Worm (Caenorhabditis elegans): ENCODE results near the gene sqv-3.

sqv-3 gene

DNA sequence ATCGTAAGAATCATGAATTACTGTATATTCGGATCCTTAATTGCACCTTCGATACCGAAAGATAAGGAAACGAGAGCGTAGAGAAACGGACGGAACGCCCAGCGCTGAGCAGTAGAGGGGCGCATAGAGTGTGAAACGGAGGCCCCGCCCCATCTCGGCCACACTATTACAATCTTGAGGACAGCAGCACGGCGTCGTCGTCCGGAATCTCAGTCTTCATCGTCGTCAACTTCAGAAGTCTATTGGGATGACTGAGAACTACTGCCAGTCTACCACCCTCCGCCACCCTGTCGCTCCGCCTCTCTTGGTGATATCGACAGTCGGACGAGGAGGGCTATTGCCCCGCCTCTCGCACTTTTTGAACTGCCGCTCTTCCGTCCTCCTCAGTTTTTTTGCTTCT, 15.4 kb downstream of the sqv-3 start:
- TF ChIP-seq lin-39 (tag; optimal IDR thresholded peaks at IDR 0.05) (no peak), lin-11 (tag; optimal IDR thresholded peaks at IDR 0.05) (no peak), nhr-21 (tag; optimal IDR thresholded peaks at IDR 0.05) (no peak), elt-3 (tag; optimal IDR thresholded peaks at IDR 0.05) (no peak), ztf-11 (tag; optimal IDR thresholded peaks at IDR 0.05) (no peak), alr-1 (tag; optimal IDR thresholded peaks at IDR 0.05) (no peak), peb-1 (tag; optimal IDR thresholded peaks at IDR 0.05) (no peak), ZK546.5 (tag; optimal IDR thresholded peaks at IDR 0.05) (no peak), skn-1 (tag; optimal IDR thresholded peaks at IDR 0.05) (no peak), crh-2 (tag; optimal IDR thresholded peaks at IDR 0.05) (no peak), aly-2 (tag; optimal IDR thresholded peaks at IDR 0.05) (no peak), nhr-77 (tag; optimal IDR thresholded peaks at IDR 0.05) (no peak)

DNA sequence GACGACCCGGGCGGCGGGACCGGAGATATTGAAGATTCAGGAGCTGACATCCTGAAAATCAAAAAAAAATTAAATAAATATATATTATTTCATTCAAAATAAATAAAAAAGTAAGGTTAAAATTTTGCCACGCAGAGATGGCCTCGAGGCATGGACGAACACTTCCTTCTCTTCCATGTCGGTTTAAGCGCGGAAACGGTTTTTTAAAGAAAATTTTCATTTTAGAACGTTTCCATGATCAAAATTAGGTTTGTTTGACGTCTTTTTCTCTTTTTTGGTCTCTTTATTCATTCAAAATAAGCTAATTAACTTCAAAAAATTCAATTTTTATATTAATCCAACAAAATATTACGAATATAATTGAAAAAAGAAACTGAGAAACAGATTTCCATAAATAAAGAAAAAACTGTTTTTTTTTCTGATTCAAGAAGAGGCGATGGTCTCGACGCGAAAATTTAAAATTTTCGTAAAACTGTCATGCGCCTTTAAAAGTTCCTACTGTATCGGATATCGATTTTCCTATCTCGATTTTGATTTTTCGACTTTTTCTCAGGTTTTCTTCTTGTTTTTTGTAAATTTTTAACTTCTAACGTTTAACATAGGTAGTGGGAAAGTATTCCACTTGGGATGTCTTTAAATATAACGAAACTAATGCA, 17.9 kb downstream of the sqv-3 start, which contains the start of gene gcc-2:
gcc-2 (minus strand) TSS at position 51 of the 656 bp plus-strand sequence.
- TF ChIP-seq nhr-6 (tag; optimal IDR thresholded peaks at IDR 0.05) (no peak), C34F6.9 (tag; optimal IDR thresholded peaks at IDR 0.05) (no peak), mbf-1 (tag; optimal IDR thresholded peaks at IDR 0.05) (no peak), R02D3.7 (tag; optimal IDR thresholded peaks at IDR 0.05) (no peak), peb-1 (tag; optimal IDR thresholded peaks at IDR 0.05) (no peak), egl-27 (tag; optimal IDR thresholded peaks at IDR 0.05) (no peak), ceh-16 (tag; optimal IDR thresholded peaks at IDR 0.05) (no peak), nhr-25 (tag; optimal IDR thresholded peaks at IDR 0.05) (no peak), elt-3 (tag; optimal IDR thresholded peaks at IDR 0.05) (no peak), Y55F3AM.14 (GFP tag; optimal IDR thresholded peaks at IDR 0.05) (no peak), ZK546.5 (tag; optimal IDR thresholded peaks at IDR 0.05) (no peak), dmd-4 (tag; optimal IDR thresholded peaks at IDR 0.05) (no peak), snpc-4 (tag; optimal IDR thresholded peaks at IDR 0.05) (no peak), gmeb-1 (tag; optimal IDR thresholded peaks at IDR 0.05) (no peak), mdl-1 (tag; optimal IDR thresholded peaks at IDR 0.05) (no peak), nhr-21 (tag; optimal IDR thresholded peaks at IDR 0.05) (no peak), aly-2 (tag; optimal IDR thresholded peaks at IDR 0.05) (no peak)

DNA sequence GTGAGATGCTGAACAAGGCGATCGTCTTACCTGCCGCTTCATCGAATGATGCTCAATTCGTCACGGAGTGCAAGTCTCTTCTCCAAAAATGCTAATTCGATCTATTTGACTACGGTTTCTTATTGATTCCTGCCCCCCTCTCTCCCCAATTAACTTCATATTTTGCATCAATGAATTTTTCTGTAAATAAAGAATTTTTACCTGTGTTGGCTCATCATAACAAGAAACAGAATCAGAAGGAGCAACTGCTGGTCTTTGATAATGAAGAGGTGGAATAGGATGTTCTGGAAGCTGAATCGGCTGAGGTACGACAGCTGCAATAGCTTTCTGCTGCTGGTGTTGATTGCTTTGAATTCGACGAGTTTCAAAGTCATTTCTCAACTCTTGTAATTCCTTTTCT, 20.0 kb downstream of the sqv-3 start:
- no peak for TF ChIP-seq nhr-12 (tag; optimal IDR thresholded peaks at IDR 0.05)

DNA sequence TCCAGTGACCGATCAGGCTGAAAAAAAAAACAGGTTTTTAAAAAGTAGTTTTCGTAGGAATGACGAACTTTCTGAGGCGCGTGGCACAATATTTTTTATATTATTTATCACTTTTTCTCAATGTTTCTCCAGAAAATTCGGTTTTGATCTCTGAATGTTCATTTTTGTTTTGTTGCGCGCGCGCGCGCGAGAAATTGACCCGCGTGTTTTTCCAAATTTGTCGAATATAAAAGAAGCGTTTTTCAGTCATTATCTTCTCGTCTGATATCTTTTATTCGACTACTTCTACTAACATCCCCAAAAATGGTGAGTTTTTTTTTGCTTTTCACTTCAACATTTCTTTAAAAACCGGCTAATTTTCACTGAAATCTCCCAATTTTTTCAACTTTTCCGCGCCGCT, 21.3 kb downstream of the sqv-3 start, which contains the start of gene rmd-1:
rmd-1 (plus strand) TSS at position 247 of the 400 bp plus-strand sequence.
- TF ChIP-seq ztf-11 (tag; optimal IDR thresholded peaks at IDR 0.05) (no peak), nhr-21 (tag; optimal IDR thresholded peaks at IDR 0.05) (no peak)

DNA sequence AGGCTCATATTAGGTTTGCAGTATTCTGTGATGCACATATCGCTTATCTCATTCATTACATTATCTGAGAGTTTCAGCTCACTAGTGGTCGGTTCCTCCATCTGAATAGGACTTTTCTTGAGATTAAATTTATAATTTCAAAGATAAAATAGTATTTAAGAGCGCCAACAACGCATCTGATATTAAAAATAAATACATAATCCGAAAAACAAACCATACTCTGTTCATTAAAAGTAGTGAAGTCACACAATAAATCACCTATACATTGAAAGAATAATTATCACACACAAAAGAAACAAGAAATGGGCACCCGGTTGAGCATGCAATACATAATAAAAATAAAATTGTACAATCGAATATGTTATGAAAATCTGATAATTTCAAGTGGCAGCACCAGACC, 22.7 kb downstream of the sqv-3 start, which contains the start of gene vps-53:
vps-53 (minus strand) TSS at position 101 of the 400 bp plus-strand sequence.
- TF ChIP-seq nhr-23 (tag; optimal IDR thresholded peaks at IDR 0.05) (no peak), nhr-21 (tag; optimal IDR thresholded peaks at IDR 0.05) (no peak), egl-27 (tag; optimal IDR thresholded peaks at IDR 0.05) (no peak), unc-55 (GFP tag; optimal IDR thresholded peaks at IDR 0.05) (no peak), nhr-10 (tag; optimal IDR thresholded peaks at IDR 0.05) (no peak), skn-1 (tag; optimal IDR thresholded peaks at IDR 0.05) (no peak), peb-1 (tag; optimal IDR thresholded peaks at IDR 0.05) (no peak), ceh-82 (tag; optimal IDR thresholded peaks at IDR 0.05) (no peak), lin-11 (tag; optimal IDR thresholded peaks at IDR 0.05) (no peak), ama-1 (optimal IDR thresholded peaks at IDR 0.05) (no peak), Y55F3AM.14 (GFP tag; optimal IDR thresholded peaks at IDR 0.05) (no peak), mbf-1 (tag; optimal IDR thresholded peaks at IDR 0.05) (no peak), fos-1 (tag; optimal IDR thresholded peaks at IDR 0.05) (no peak), nhr-25 (tag; optimal IDR thresholded peaks at IDR 0.05) (no peak), lin-39 (tag; optimal IDR thresholded peaks at IDR 0.05) (no peak), unc-39 (tag; optimal IDR thresholded peaks at IDR 0.05) (no peak), mab-5 (tag; optimal IDR thresholded peaks at IDR 0.05) (no peak), lsy-2 (tag; optimal IDR thresholded peaks at IDR 0.05) (no peak)
